Fruit fly (Drosophila melanogaster) whole organism, embryonic: ENCODE data around the gene awd.

Source experiments
- Ada2b ChIP-seq: fragments of 200-800 bp; sonication (Bioruptor generic); IDR thresholded peaks from 2 replicates; pipeline ENCODE4 v1.3.6; 2022; ENCODE audit warnings: missing biosample characterization, missing genetic modification characterization
- Antp ChIP-seq: fragments of 200-800 bp; sonication (Bioruptor generic); optimal IDR thresholded peaks from 3 replicates; lab custom pipeline; 2016; ENCODE audit warnings: missing biosample characterization, missing genetic modification characterization
- Asciz ChIP-seq: fragments of 200-800 bp; sonication (Bioruptor generic); optimal IDR thresholded peaks from 2 replicates; lab custom pipeline; 2017; ENCODE audit warnings: missing biosample characterization, mild to moderate bottlenecking, missing genetic modification characterization, missing genetic modification reagents
- C15 ChIP-seq: fragments of 200-800 bp; sonication (Bioruptor generic); IDR thresholded peaks from 3 replicates; pipeline ENCODE4 v1.3.6; 2022; ENCODE audit warnings: missing biosample characterization, missing genetic modification characterization
- CG1024 ChIP-seq: fragments of 200-800 bp; sonication (Bioruptor generic); IDR thresholded peaks from 2 replicates; pipeline ENCODE4 v1.3.6; 2022; ENCODE audit warnings: missing biosample characterization, missing genetic modification characterization
- CG10543 ChIP-seq: fragments of 200-800 bp; sonication (Bioruptor generic); optimal IDR thresholded peaks from 3 replicates; lab custom pipeline; 2017; ENCODE audit warnings: missing biosample characterization, mild to moderate bottlenecking, missing genetic modification characterization, moderate library complexity
- CG11695 ChIP-seq: fragments of 200-800 bp; sonication (Bioruptor generic); IDR thresholded peaks from 3 replicates; pipeline ENCODE4 v1.3.6; 2022; ENCODE audit warnings: missing biosample characterization, missing genetic modification characterization
- CG15269 ChIP-seq: fragments of 200-800 bp; sonication (Bioruptor generic); optimal IDR thresholded peaks from 2 replicates; lab custom pipeline; 2018; ENCODE audit warnings: missing biosample characterization, mild to moderate bottlenecking, missing genetic modification characterization, moderate library complexity
- CG1603 ChIP-seq: fragments of 200-800 bp; sonication (Bioruptor generic); optimal IDR thresholded peaks from 2 replicates; lab custom pipeline; 2019; ENCODE audit warnings: missing biosample characterization, mild to moderate bottlenecking, missing genetic modification characterization, moderate library complexity
- CG2678 ChIP-seq: fragments of 200-800 bp; sonication (Bioruptor generic); optimal IDR thresholded peaks from 3 replicates; lab custom pipeline; 2019; ENCODE audit warnings: missing biosample characterization, mild to moderate bottlenecking, missing genetic modification characterization, moderate library complexity
- CG32532 ChIP-seq: fragments of 200-800 bp; sonication (Bioruptor generic); IDR thresholded peaks from 2 replicates; pipeline ENCODE4 v1.3.6; 2022; ENCODE audit warnings: missing biosample characterization, missing genetic modification characterization
- CG4820 ChIP-seq: fragments of 200-800 bp; sonication (Bioruptor generic); optimal IDR thresholded peaks from 3 replicates; lab custom pipeline; 2016; ENCODE audit warnings: missing biosample characterization, missing genetic modification characterization
- CG6175 ChIP-seq: fragments of 200-800 bp; sonication (Bioruptor generic); IDR thresholded peaks from 3 replicates; pipeline ENCODE4 v1.3.6; 2022; ENCODE audit warnings: missing biosample characterization, missing genetic modification characterization
- CG6689 ChIP-seq: fragments of 200-800 bp; sonication (Bioruptor generic); IDR thresholded peaks from 2 replicates; pipeline ENCODE4 v1.3.6; 2022; ENCODE audit warnings: missing biosample characterization, missing genetic modification characterization
- D19A ChIP-seq: fragments of 200-800 bp; optimal IDR thresholded peaks from 3 replicates; lab custom pipeline; 2019; ENCODE audit warnings: missing biosample characterization, mild to moderate bottlenecking, missing genetic modification characterization, moderate library complexity
- D19B ChIP-seq: fragments of 200-800 bp; sonication (Bioruptor generic); optimal IDR thresholded peaks from 2 replicates; lab custom pipeline; 2017; ENCODE audit warnings: missing biosample characterization, mild to moderate bottlenecking, missing genetic modification characterization
- Dref ChIP-seq: fragments of 200-800 bp; sonication (Bioruptor generic); IDR thresholded peaks from 2 replicates; pipeline ENCODE4 v1.3.6; 2022; ENCODE audit warnings: missing biosample characterization, missing genetic modification characterization
- E2f1 ChIP-seq: fragments of 200-800 bp; sonication (Bioruptor generic); IDR thresholded peaks from 2 replicates; pipeline ENCODE4 v1.3.6; 2022; ENCODE audit warnings: missing biosample characterization, missing genetic modification characterization
- Elba2 ChIP-seq: fragments of 200-800 bp; sonication (Bioruptor generic); optimal IDR thresholded peaks from 3 replicates; lab custom pipeline; 2016; ENCODE audit warnings: missing biosample characterization, missing genetic modification characterization
- Ets65A ChIP-seq: fragments of 200-800 bp; sonication (Bioruptor generic); peaks from one replicate; lab custom pipeline; 2016; ENCODE audit warnings: missing biosample characterization, missing genetic modification characterization
- Fer3 ChIP-seq: fragments of 200-800 bp; sonication (Bioruptor generic); optimal IDR thresholded peaks from 2 replicates; lab custom pipeline; 2018; ENCODE audit warnings: missing biosample characterization, mild to moderate bottlenecking, missing genetic modification characterization, moderate library complexity
- Gug ChIP-seq: fragments of 200-800 bp; sonication (Bioruptor generic); IDR thresholded peaks from 4 replicates; pipeline ENCODE4 v1.3.6; 2022; ENCODE audit warnings: missing biosample characterization, missing genetic modification characterization
- H15 ChIP-seq: fragments of 200-800 bp; sonication (Bioruptor generic); IDR thresholded peaks from 3 replicates; pipeline ENCODE4 v1.3.6; 2022; ENCODE audit warnings: missing biosample characterization, missing genetic modification characterization
- HHEX ChIP-seq: fragments of 200-800 bp; sonication (Bioruptor generic); optimal IDR thresholded peaks from 3 replicates; lab custom pipeline; 2017; ENCODE audit warnings: missing biosample characterization, mild to moderate bottlenecking, missing genetic modification characterization, missing genetic modification reagents
- Hr3 ChIP-seq: fragments of 200-800 bp; sonication (Bioruptor generic); optimal IDR thresholded peaks from 3 replicates; lab custom pipeline; 2016; ENCODE audit warnings: missing biosample characterization, missing genetic modification characterization
- Mes4 ChIP-seq: fragments of 200-800 bp; sonication (Bioruptor generic); optimal IDR thresholded peaks from 2 replicates; lab custom pipeline; 2016; ENCODE audit warnings: missing biosample characterization, missing genetic modification characterization
- NFAT ChIP-seq: fragments of 200-800 bp; sonication (Bioruptor generic); IDR thresholded peaks from 2 replicates; pipeline ENCODE4 v1.3.6; 2022; ENCODE audit warnings: missing biosample characterization, missing genetic modification characterization
- Optix ChIP-seq: fragments of 200-800 bp; sonication (Bioruptor generic); IDR thresholded peaks from 3 replicates; pipeline ENCODE4 v1.3.6; 2022; ENCODE audit warnings: missing biosample characterization, missing genetic modification characterization
- Taf1 ChIP-seq: fragments of 200-800 bp; sonication (Bioruptor generic); IDR thresholded peaks from 2 replicates; pipeline ENCODE4 v1.3.6; 2022; ENCODE audit warnings: missing biosample characterization, missing genetic modification characterization
- Xrp1 ChIP-seq: fragments of 200-800 bp; sonication (Bioruptor generic); IDR thresholded peaks from 2 replicates; pipeline ENCODE4 v1.3.6; 2022; ENCODE audit warnings: missing biosample characterization, missing genetic modification characterization
- bcd ChIP-seq: fragments of 200-800 bp; sonication (Bioruptor generic); optimal IDR thresholded peaks from 2 replicates; lab custom pipeline; 2017; ENCODE audit warnings: missing biosample characterization, mild to moderate bottlenecking, missing genetic modification characterization
- bsh ChIP-seq, 2 experiments: fragments of 200-800 bp; sonication (Bioruptor generic); optimal IDR thresholded peaks; 2 replicates each; lab custom pipeline; 2017 to 2018; ENCODE audit warnings: mild to moderate bottlenecking in 2 of 2, missing biosample characterization in 2 of 2, missing genetic modification characterization in 2 of 2, moderate library complexity in 1 of 2
- caup ChIP-seq: fragments of 200-800 bp; sonication (Bioruptor generic); optimal IDR thresholded peaks from 3 replicates; lab custom pipeline; 2017; ENCODE audit warnings: missing biosample characterization, mild to moderate bottlenecking, missing genetic modification characterization, moderate library complexity; ENCODE audit not compliant: severe bottlenecking
- chinmo ChIP-seq: fragments of 200-800 bp; sonication (Bioruptor generic); IDR thresholded peaks from 4 replicates; pipeline ENCODE4 v1.3.6; 2022; ENCODE audit warnings: missing biosample characterization, missing genetic modification characterization; ENCODE audit not compliant: partially characterized antibody
- ci ChIP-seq: fragments of 200-800 bp; sonication (Bioruptor generic); IDR thresholded peaks from 3 replicates; pipeline ENCODE4 v1.3.6; 2022; ENCODE audit warnings: missing biosample characterization, missing genetic modification characterization
- dmrt99B ChIP-seq: fragments of 200-800 bp; sonication (Bioruptor generic); optimal IDR thresholded peaks from 2 replicates; lab custom pipeline; 2018; ENCODE audit warnings: missing biosample characterization, mild to moderate bottlenecking, missing genetic modification characterization, moderate library complexity
- dpn ChIP-seq, 2 experiments: fragments of 200-800 bp; sonication (Bioruptor generic); optimal IDR thresholded peaks; 3 replicates each; lab custom pipeline; 2016; ENCODE audit warnings: missing biosample characterization in 2 of 2, missing genetic modification characterization in 2 of 2
- en ChIP-seq: fragments of 200-800 bp; sonication (Bioruptor generic); optimal IDR thresholded peaks from 2 replicates; lab custom pipeline; 2016; ENCODE audit warnings: missing biosample characterization, missing genetic modification characterization
- ftz-f1 ChIP-seq: fragments of 200-800 bp; sonication (Bioruptor generic); optimal IDR thresholded peaks from 2 replicates; lab custom pipeline; 2016; ENCODE audit warnings: missing biosample characterization, missing genetic modification characterization
- gce ChIP-seq: fragments of 200-800 bp; sonication (Bioruptor generic); IDR thresholded peaks from 3 replicates; pipeline ENCODE4 v1.3.6; 2022; ENCODE audit warnings: missing biosample characterization, missing genetic modification characterization
- grau ChIP-seq: fragments of 200-800 bp; optimal IDR thresholded peaks from 3 replicates; lab custom pipeline; 2019; ENCODE audit warnings: missing biosample characterization, mild to moderate bottlenecking, missing genetic modification characterization, moderate library complexity
- lab ChIP-seq: fragments of 200-800 bp; sonication (Bioruptor generic); optimal IDR thresholded peaks from 3 replicates; lab custom pipeline; 2017; ENCODE audit warnings: missing biosample characterization, missing genetic modification characterization, mild to moderate bottlenecking, moderate library complexity, missing genetic modification reagents
- lola ChIP-seq, 3 experiments: fragments of >200 bp in 2 of 3; fragments of 200-800 bp in 1 of 3; sonication (Bioruptor generic) in 1 of 3; optimal IDR thresholded peaks; 2 replicates each; lab custom pipeline; 2017 to 2019; ENCODE audit warnings: missing biosample characterization in 3 of 3, missing genetic modification characterization in 3 of 3, mild to moderate bottlenecking in 1 of 3, moderate library complexity in 1 of 3
- nau ChIP-seq: fragments of 200-800 bp; sonication (Bioruptor generic); optimal IDR thresholded peaks from 3 replicates; lab custom pipeline; 2017; ENCODE audit warnings: missing biosample characterization, mild to moderate bottlenecking, missing genetic modification characterization, missing genetic modification reagents
- oc ChIP-seq: fragments of 200-800 bp; sonication (Bioruptor generic); optimal IDR thresholded peaks from 2 replicates; lab custom pipeline; 2018; ENCODE audit warnings: missing biosample characterization, mild to moderate bottlenecking, missing genetic modification characterization, moderate library complexity
- pb ChIP-seq: fragments of 200-800 bp; sonication (Bioruptor generic); optimal IDR thresholded peaks from 3 replicates; lab custom pipeline; 2016; ENCODE audit warnings: missing biosample characterization, missing genetic modification characterization
- phol ChIP-seq: fragments of 200-800 bp; sonication (Bioruptor generic); optimal IDR thresholded peaks from 3 replicates; lab custom pipeline; 2018; ENCODE audit warnings: missing biosample characterization, mild to moderate bottlenecking, missing genetic modification characterization, moderate library complexity
- sens ChIP-seq: fragments of 200-800 bp; sonication (Bioruptor generic); peaks from one replicate; lab custom pipeline; 2016; ENCODE audit warnings: missing biosample characterization, missing genetic modification characterization
- ssp ChIP-seq: fragments of 200-800 bp; sonication (Bioruptor generic); IDR thresholded peaks from 2 replicates; pipeline ENCODE4 v1.3.6; 2022; ENCODE audit warnings: missing biosample characterization, missing genetic modification characterization
- tgo ChIP-seq: fragments of 200-800 bp; sonication (Bioruptor generic); IDR thresholded peaks from 3 replicates; pipeline ENCODE4 v1.3.6; 2022; ENCODE audit warnings: missing biosample characterization, missing genetic modification characterization

The awd gene

DNA sequence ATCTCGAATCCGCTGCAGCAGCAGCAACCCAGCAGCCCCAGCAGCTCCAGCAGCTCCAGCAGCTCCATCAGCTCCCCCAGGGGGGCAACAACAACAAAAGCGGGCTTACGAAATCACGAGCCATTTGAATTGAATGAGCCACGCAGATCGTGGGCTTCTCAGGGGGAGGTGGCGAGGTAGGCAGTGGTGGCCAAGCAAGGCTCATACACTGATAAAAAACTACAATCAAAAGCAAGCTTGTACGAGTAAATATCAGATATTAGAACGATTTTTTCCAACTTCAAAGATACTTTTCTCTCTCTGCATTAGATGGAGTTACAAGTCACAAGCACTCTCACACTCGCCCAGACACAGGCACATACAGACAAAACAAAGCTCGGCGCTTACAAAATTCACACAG is 36.7 kb downstream of the awd start:
- TF ChIP-seq CG11695 (GFP tag; lab: Robert Waterston, UW) (no peak), oc (tag; lab: Kevin White, UChicago) (peak; percentile 35), sens (peak; percentile 84), Xrp1 (GFP tag; lab: Robert Waterston, UW) (peak; percentile 38; the same call in 1 of the 2 replicates), ftz-f1 (GFP tag; lab: Kevin White, UChicago) (peak; percentile 22), ssp (GFP tag; lab: Robert Waterston, UW) (0 out of 2 replicates have a peak, but pooled peaks have one; percentile 6), CG6689 (GFP tag; lab: Robert Waterston, UW) (peak; percentile 38), en (no peak), pb (GFP tag; lab: Kevin White, UChicago) (peak; percentile 17), NFAT (GFP tag; lab: Robert Waterston, UW) (peak; percentile 20; the same call in 1 of the 2 replicates), Hr3 (GFP tag; lab: Kevin White, UChicago) (no peak), dmrt99B (peak; percentile 54), Optix (GFP tag; lab: Robert Waterston, UW) (0 out of 3 replicates have a peak, but pooled peaks have one; percentile 20), Taf1 (GFP tag; lab: Robert Waterston, UW) (0 out of 2 replicates have a peak, but pooled peaks have one; percentile 29), dpn (GFP tag; optimal IDR thresholded peaks at IDR 0.05; lab: Kevin White, UChicago) (peak in 1 of 2 experiments; percentile 27), Gug (0 out of 4 replicates have a peak, but pooled peaks have one; percentile 4), CG10543 (GFP tag; lab: Kevin White, UChicago) (peak; percentile 16), gce (GFP tag; lab: Robert Waterston, UW) (peak; percentile 42; the same call in 2 of the 3 replicates), HHEX (GFP tag; lab: Kevin White, UChicago) (peak; percentile 36), caup (peak; percentile 13), D19B (GFP tag; lab: Kevin White, UChicago) (no peak), nau (no peak), H15 (GFP tag; lab: Robert Waterston, UW) (peak; percentile 55; the same call in 1 of the 3 replicates), bcd (GFP tag; lab: Kevin White, UChicago) (peak; percentile 31), grau (tag; lab: Kevin White, UChicago) (peak; percentile 10), lola (GFP tag; optimal IDR thresholded peaks at IDR 0.05; lab: Kevin White, UChicago) (no peak), CG32532 (GFP tag; lab: Robert Waterston, UW) (peak; percentile 50; the same call in 1 of the 2 replicates), D19A (tag; lab: Kevin White, UChicago) (no peak), Elba2 (no peak), lab (GFP tag; lab: Kevin White, UChicago) (peak; percentile 64), CG6175 (GFP tag; lab: Robert Waterston, UW) (peak; percentile 9; the same call in 1 of the 3 replicates), ci (GFP tag; lab: Robert Waterston, UW) (peak; percentile 65; the same call in 1 of the 3 replicates), CG4820 (GFP tag; lab: Kevin White, UChicago) (peak; percentile 10), Dref (GFP tag; lab: Robert Waterston, UW) (no peak), CG15269 (tag; lab: Kevin White, UChicago) (peak; percentile 16), phol (peak; percentile 23), Asciz (GFP tag; lab: Kevin White, UChicago) (peak; percentile 27), Mes4 (GFP tag; lab: Kevin White, UChicago) (peak; percentile 12), Ets65A (GFP tag; lab: Kevin White, UChicago) (peak; percentile 42), C15 (GFP tag; lab: Robert Waterston, UW) (0 out of 3 replicates have a peak, but pooled peaks have one; percentile 7), CG2678 (tag; lab: Kevin White, UChicago) (peak; percentile 37), Ada2b (GFP tag; lab: Robert Waterston, UW) (peak; percentile 59), E2f1 (GFP tag; lab: Robert Waterston, UW) (peak; percentile 53; the same call in 1 of the 2 replicates), Antp (GFP tag; lab: Kevin White, UChicago) (peak; percentile 6), CG1603 (peak; percentile 42), tgo (GFP tag; lab: Robert Waterston, UW) (peak; percentile 48; the same call in 1 of the 3 replicates), CG1024 (GFP tag; lab: Robert Waterston, UW) (peak; percentile 15; the same call in 1 of the 2 replicates), chinmo (GFP tag; lab: Robert Waterston, UW) (0 out of 4 replicates have a peak, but pooled peaks have one; percentile 59), bsh (GFP tag; optimal IDR thresholded peaks at IDR 0.05; lab: Kevin White, UChicago) (peak; percentile 13 to 40), Fer3 (tag; lab: Kevin White, UChicago) (peak; percentile 16)
